Fruit fly (Drosophila melanogaster) Kc167 (cell line): ENCODE measurements around the gene CG12355.

Experiments used
- Myc ChIP-seq: fragments of >200 bp; optimal IDR thresholded peaks from 2 replicates; lab custom pipeline; 2017; ENCODE audit warnings: missing external identifiers
- Sin3A ChIP-seq: fragments of >200 bp; optimal IDR thresholded peaks from 2 replicates; lab custom pipeline; 2018; ENCODE audit warnings: missing external identifiers
- h ChIP-seq: fragments of >200 bp; optimal IDR thresholded peaks from 3 replicates; lab custom pipeline; 2018; ENCODE audit warnings: missing external identifiers
- insv ChIP-seq: fragments of >200 bp; optimal IDR thresholded peaks from 3 replicates; lab custom pipeline; 2018; ENCODE audit warnings: missing external identifiers
- psq ChIP-seq: fragments of >200 bp; optimal IDR thresholded peaks from 2 replicates; lab custom pipeline; 2017; ENCODE audit warnings: missing external identifiers
- ttk ChIP-seq: sonication (Bioruptor generic); optimal IDR thresholded peaks from 2 replicates; lab custom pipeline; 2017; ENCODE audit warnings: missing external identifiers

Gene CG12355

DNA sequence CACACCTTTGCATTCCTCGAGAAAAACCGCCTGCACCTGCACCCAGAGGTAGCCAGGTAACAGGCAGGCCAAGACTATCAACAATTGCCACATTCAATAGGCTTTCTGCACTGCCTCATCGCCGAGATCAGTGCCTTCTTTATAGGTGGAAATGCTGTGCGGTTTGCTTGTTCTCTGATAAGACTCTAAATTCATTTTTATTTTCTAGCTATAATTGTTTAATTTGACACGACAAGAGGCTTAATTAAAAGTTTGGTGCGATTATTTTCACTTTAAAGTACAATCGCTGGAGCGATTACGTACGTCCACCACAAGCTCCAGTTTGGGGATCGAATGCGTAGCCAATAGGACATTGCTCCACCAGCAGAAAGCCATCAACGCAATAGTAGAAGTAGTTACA, 32.1 kb upstream of the CG12355 start, which contains the start of gene CG42729:
TSS of gene CG42729 (minus strand) at position 101 of the 400 bp plus-strand sequence.
- TF ChIP-seq h (lab: Kevin White, UChicago), result no peak
- no peak for TF ChIP-seq psq (lab: Kevin White, UChicago)
- no peak for TF ChIP-seq Myc (lab: Kevin White, UChicago)
- no peak for TF ChIP-seq ttk (lab: Kevin White, UChicago)
- no peak for TF ChIP-seq insv (lab: Kevin White, UChicago)
- TF ChIP-seq Sin3A (lab: Kevin White, UChicago), result no peak

DNA sequence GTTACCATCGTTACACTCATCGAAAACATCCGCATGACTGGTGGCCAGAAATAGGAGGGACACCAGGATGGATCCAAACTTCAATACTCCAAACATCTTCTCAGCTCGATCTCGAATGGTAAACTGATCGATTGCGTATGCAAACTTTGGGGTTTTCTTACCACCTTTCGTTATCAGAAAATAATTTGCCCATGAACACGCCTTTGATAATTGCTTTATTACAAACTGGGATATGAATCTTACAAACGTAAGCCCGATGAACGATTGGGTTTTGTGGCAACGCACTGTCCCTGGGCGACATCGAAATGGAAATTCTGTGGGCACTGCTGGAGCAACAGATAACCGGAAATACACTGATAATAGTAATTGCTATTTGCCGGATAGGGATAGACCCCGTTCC, 31.4 kb upstream of the CG12355 start, which contains the start of gene CG33985:
TSS of gene CG33985 (minus strand) at position 101 of the 400 bp plus-strand sequence.
- no peak for TF ChIP-seq insv (lab: Kevin White, UChicago)
- TF ChIP-seq h (lab: Kevin White, UChicago), result no peak
- no peak for TF ChIP-seq ttk (lab: Kevin White, UChicago)
- no peak for TF ChIP-seq psq (lab: Kevin White, UChicago)
- no peak for TF ChIP-seq Myc (lab: Kevin White, UChicago)
- TF ChIP-seq Sin3A (lab: Kevin White, UChicago), result no peak

DNA sequence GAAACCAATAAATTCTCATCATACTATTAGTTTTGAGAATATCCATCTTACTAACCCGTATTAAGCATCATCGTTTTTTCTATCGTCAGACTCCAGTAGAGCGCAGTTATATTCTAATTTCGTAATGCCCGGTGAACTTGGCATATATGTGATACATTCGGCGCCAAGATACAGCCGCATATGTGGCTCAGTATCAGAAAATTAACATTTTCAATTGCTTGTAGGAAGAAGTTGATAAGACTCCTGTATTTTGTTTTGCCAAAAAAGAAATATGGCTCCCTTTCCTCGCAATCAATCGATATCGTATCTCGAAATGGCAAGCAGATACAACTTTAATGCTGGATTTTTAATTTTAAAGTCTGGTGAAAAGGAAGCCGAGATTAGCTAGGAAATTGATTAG, 29.8 kb upstream of the CG12355 start, which contains the start of gene CG33986:
TSS of gene CG33986 (minus strand) at position 101 of the 400 bp plus-strand sequence.
- TF ChIP-seq insv (lab: Kevin White, UChicago) (no peak), Myc (lab: Kevin White, UChicago) (no peak), psq (lab: Kevin White, UChicago) (no peak), ttk (lab: Kevin White, UChicago) (no peak), h (lab: Kevin White, UChicago) (no peak), Sin3A (lab: Kevin White, UChicago) (no peak)

DNA sequence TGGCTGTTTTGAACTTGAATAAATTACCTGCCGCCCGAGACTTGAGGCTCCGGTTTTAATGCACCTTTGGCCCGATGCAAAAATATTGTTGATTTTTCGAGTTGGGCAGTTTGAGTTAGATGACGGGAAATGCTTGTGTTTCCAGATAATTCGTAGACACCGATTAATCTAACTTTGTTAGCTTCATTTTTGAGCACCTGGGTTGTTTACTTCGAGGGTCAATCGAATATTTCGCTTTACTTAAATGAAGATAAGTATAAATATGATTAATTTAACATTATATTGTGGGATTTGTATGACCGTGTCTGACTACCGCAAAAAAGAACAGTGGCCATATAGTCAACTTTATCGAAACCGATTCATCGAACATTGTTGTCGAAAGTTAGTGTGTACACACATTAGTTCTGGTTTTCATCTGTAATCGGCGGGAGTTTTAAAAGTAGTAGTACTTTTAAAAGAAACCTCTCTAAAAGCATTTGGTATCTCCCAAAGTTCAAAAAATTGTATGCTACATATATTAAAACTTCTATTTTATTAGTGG, 28.5 kb upstream of the CG12355 start, which contains the start of gene CG7945:
TSS of gene CG7945 (minus strand) at position 332 of the 541 bp plus-strand sequence.
- TF ChIP-seq psq (lab: Kevin White, UChicago) (no peak), ttk (lab: Kevin White, UChicago) (no peak), Myc (lab: Kevin White, UChicago) (no peak), insv (lab: Kevin White, UChicago) (no peak), Sin3A (lab: Kevin White, UChicago) (no peak), h (lab: Kevin White, UChicago) (no peak)

DNA sequence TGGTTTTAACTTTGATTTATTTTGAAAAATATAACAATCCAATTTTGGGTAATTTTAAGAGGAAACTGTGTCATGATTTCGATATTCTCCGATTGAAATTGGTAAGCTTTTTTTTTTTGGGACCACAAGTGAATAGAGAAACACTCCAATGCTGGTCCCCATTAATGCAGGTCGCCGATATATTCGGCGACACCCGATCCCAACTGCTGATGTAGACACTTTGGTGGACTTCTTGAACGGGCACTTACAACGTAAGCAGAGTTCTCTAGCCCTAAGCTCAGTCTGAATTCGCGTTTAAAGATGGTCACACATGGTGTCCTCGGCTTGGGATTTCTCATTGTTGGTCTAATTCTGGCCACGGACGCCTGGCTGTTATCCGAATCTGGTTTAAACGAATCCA, 25.0 kb upstream of the CG12355 start, which contains the start of gene yellow-k:
TSS of gene yellow-k (plus strand) at position 301 of the 400 bp plus-strand sequence.
- TF ChIP-seq h (lab: Kevin White, UChicago) (no peak), psq (lab: Kevin White, UChicago) (no peak), Myc (lab: Kevin White, UChicago) (no peak), insv (lab: Kevin White, UChicago) (no peak), Sin3A (lab: Kevin White, UChicago) (no peak), ttk (lab: Kevin White, UChicago) (no peak)

DNA sequence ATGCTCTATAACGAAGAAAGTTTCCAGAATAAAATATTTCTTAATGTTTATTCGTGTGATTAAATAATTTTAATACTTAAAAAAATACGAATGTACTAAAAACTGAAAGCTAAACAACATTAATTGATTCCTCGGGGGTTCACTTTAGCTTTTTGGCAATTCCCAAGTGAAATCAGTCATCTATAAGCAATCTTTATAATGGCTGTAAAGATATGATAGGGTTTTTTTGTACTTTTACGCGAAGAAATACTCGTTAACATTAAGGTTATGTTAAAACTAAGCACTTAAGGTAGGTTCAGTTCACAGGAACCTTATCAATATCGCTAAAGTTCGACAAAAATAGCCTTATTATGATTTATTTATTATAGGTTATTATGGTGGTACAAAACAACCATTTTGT, 24.6 kb upstream of the CG12355 start:
- TF ChIP-seq psq (lab: Kevin White, UChicago), result no peak
- no peak for TF ChIP-seq ttk (lab: Kevin White, UChicago)
- no peak for TF ChIP-seq insv (lab: Kevin White, UChicago)
- TF ChIP-seq Sin3A (lab: Kevin White, UChicago), result no peak
- TF ChIP-seq h (lab: Kevin White, UChicago), result no peak
- TF ChIP-seq Myc (lab: Kevin White, UChicago), result no peak

DNA sequence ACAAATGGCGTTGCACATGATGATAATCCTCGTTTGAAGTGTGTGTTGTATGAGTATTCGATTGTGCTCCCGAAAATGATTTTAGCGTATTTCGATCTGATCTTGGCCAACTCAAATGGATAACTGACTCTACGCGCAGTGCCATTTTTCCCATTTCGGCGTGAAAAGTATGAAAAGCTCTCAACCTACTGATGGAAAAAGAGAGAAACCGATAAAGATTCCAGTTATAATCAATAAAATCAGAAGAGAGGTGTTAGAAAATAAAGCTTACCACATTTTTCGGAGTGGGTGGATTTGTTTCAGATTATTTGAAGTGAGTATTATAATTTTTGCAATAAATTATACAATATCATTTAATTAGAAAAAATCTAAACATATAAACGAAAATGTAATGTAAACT, 24.1 kb upstream of the CG12355 start, which contains the start of gene mex1:
TSS of gene mex1 (minus strand) at position 101 of the 400 bp plus-strand sequence.
- TF ChIP-seq Myc (lab: Kevin White, UChicago) (no peak), ttk (lab: Kevin White, UChicago) (no peak), h (lab: Kevin White, UChicago) (no peak), psq (lab: Kevin White, UChicago) (no peak), insv (lab: Kevin White, UChicago) (no peak), Sin3A (lab: Kevin White, UChicago) (no peak)

DNA sequence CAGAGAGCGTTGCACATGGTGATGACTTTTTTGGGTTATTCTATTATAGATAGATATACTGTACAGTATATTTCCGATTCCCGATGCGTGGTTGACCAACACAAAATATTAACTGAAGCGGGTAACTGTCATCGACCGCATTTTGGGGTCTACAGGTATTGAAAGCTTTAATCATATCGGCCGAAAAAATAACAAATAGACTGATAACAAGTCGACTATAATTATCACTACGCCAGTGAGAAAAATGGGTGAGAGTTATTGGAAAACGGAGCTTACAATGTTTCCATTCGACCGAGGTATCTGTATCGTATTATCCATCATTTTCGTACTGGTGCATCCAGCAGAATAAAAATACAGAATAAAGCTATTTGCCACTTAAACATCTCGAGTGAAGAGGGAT, 23.0 kb upstream of the CG12355 start:
- TF ChIP-seq psq (lab: Kevin White, UChicago), result no peak
- TF ChIP-seq Myc (lab: Kevin White, UChicago), result no peak
- TF ChIP-seq insv (lab: Kevin White, UChicago), result no peak
- TF ChIP-seq ttk (lab: Kevin White, UChicago), result no peak
- TF ChIP-seq Sin3A (lab: Kevin White, UChicago), result no peak
- TF ChIP-seq h (lab: Kevin White, UChicago), result no peak

DNA sequence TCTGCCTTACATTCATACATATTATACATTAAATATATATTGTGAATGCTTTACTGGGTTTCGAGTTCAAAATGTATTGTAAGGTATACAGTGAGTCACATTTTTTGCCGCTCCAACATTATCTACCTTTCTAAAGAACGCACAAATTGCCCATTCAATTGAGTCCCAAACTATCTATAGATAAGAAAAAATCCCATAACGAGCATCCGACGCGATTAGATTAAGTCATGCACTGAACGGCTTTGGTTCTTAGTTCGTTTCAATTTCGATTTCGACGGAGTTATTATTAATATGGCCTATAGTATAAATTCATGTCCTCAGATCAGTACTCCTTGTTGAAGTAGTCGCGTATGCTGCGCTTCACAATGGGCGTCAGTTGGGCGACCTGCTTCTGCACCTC, 22.2 kb upstream of the CG12355 start:
- TF ChIP-seq ttk (lab: Kevin White, UChicago) (no peak), Sin3A (lab: Kevin White, UChicago) (no peak), psq (lab: Kevin White, UChicago) (no peak), h (lab: Kevin White, UChicago) (no peak), Myc (lab: Kevin White, UChicago) (no peak), insv (lab: Kevin White, UChicago) (no peak)

DNA sequence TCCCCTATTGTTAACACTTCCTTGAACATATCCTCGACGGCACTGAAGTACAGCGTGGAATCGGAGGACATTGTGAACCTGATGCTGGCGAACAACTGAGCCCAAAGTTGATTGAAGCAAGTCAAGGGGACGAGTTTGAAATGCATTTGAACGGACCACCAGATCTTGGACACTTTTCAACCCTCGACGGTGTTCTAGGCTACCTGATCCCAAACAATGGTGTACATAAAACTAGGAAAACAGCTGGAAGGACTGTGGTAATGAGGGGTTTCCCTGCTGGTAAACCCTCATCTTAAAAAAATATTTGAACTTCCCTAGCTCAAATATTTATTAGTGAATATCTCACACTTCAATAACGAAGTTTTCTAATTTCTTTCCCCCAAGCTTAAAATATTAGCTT, 21.6 kb upstream of the CG12355 start, which contains the start of gene CG13454:
TSS of gene CG13454 (minus strand) at position 101 of the 400 bp plus-strand sequence.
- TF ChIP-seq h (lab: Kevin White, UChicago) (no peak), psq (lab: Kevin White, UChicago) (no peak), insv (lab: Kevin White, UChicago) (no peak), Sin3A (lab: Kevin White, UChicago) (no peak), Myc (lab: Kevin White, UChicago) (no peak), ttk (lab: Kevin White, UChicago) (no peak)

DNA sequence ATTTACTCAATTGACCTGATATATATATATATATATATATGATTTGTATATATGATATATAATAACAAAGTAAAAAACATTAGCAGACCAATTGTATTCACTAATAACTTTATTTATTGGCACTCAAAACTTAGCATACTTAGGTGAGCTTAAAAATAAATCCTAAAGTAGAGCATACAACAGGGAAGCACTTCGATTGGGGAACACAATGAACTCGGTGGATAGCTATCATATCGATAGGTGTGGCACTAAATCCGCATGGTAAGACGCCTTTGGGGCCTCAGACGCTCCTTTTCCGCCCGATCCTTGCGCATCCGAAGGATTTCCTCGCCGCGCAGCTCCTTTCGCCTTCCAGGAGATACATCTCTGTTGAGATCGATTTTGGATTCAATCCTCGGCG, 21.1 kb upstream of the CG12355 start:
- TF ChIP-seq h (lab: Kevin White, UChicago), result no peak
- no peak for TF ChIP-seq insv (lab: Kevin White, UChicago)
- no peak for TF ChIP-seq Sin3A (lab: Kevin White, UChicago)
- no peak for TF ChIP-seq Myc (lab: Kevin White, UChicago)
- no peak for TF ChIP-seq psq (lab: Kevin White, UChicago)
- TF ChIP-seq ttk (lab: Kevin White, UChicago), result no peak
